Fruit fly (Drosophila melanogaster) S2 (cell line): Measurements from ENCODE around the gene CG10513.

Experiments
- CG8478 ChIP-seq: fragments of >200 bp; optimal IDR thresholded peaks from 2 replicates; lab custom pipeline; 2018
- CTCF ChIP-seq, 2 experiments: fragments of >200 bp; optimal IDR thresholded peaks; 2 replicates each; lab custom pipeline; 2018

DNA sequence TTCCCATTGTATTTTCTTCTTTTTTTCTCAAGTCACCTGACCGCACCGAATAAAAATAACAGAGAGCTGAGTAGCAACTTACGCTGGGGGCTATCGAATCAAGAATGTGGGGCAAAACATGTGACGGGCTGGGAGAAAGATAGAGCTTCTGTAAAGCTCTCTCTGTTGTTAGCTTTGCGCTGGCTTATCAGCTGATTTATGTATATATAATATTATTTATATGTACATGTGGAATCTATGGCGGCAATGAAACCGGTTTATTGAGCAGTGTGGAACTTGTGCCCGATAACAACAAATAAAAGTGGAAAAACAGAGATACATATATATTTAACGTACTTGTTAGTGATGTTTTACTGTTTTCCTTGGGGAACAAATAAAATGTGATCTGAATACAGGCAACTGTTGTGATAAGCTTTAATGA lies 15.9 kb upstream of the CG10513 start, which contains the start of gene CG31098:
- TF ChIP-seq CG8478 (lab: Kevin White, UChicago) (no peak), CTCF (optimal IDR thresholded peaks at IDR 0.05; lab: Kevin White, UChicago) (no peak)
